Worm (Caenorhabditis elegans): ENCODE measurements around the gene vps-18.

DNA sequence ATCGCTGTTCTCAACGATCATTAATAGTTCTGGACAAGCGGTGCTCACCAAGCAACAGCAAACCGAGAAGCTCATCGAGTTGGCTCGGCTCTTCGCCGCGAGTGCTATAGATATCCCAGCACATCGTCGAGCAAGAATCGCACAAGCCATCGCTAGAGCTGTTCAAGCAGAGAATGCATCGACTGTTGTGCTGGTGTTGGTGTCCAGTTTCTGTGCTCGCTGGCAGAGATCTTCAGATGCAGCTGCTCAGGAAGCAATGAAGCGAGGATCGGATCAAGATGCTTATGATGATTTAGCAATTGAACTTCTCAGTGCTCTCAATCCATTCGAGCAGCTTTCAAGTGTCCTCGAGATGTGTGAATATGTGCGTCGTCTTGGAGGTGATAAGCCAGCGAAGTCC lies 32.8 kb upstream of the vps-18 start:
- TF ChIP-seq vab-15 (tag; optimal IDR thresholded peaks at IDR 0.05) (no peak), nhr-76 (tag; optimal IDR thresholded peaks at IDR 0.05) (no peak), dpl-1 (GFP tag; optimal IDR thresholded peaks at IDR 0.05) (no peak), ama-1 (optimal IDR thresholded peaks at IDR 0.05) (no peak), mab-9 (GFP tag; IDR thresholded peaks at IDR 0.05) (no peak)
